Fruit fly (Drosophila melanogaster) whole organism, embryonic: ENCODE results near the gene ATPsynC.

Experiments used
- CG10147 ChIP-seq: fragments of 200-800 bp; sonication (Bioruptor generic); optimal IDR thresholded peaks from 2 replicates; lab custom pipeline; 2019; ENCODE audit warnings: missing biosample characterization, mild to moderate bottlenecking, missing genetic modification characterization, moderate library complexity
- CG11398 ChIP-seq: fragments of 200-800 bp; sonication (Bioruptor generic); optimal IDR thresholded peaks from 2 replicates; lab custom pipeline; 2016; ENCODE audit warnings: missing biosample characterization, missing genetic modification characterization
- CG1792 ChIP-seq: fragments of 200-800 bp; sonication (Bioruptor generic); optimal IDR thresholded peaks from 2 replicates; lab custom pipeline; 2016; ENCODE audit warnings: missing biosample characterization, missing genetic modification characterization
- CG2199 ChIP-seq: fragments of 200-800 bp; sonication (Bioruptor generic); IDR thresholded peaks from 3 replicates; pipeline ENCODE4 v1.3.6; 2022; ENCODE audit warnings: missing biosample characterization, missing genetic modification characterization
- CG33557 ChIP-seq: fragments of 200-800 bp; sonication (Bioruptor generic); optimal IDR thresholded peaks from 2 replicates; lab custom pipeline; 2019; ENCODE audit warnings: missing biosample characterization, mild to moderate bottlenecking, missing genetic modification characterization, moderate library complexity
- CG4617 ChIP-seq: fragments of 200-800 bp; sonication (Bioruptor generic); optimal IDR thresholded peaks from 3 replicates; lab custom pipeline; 2016; ENCODE audit warnings: missing biosample characterization, missing genetic modification characterization, borderline replicate concordance
- CG5245 ChIP-seq: fragments of 200-800 bp; sonication (Bioruptor generic); optimal IDR thresholded peaks from 3 replicates; lab custom pipeline; 2016; ENCODE audit warnings: missing biosample characterization, missing genetic modification characterization
- CG8281 ChIP-seq: fragments of 200-800 bp; sonication (Bioruptor generic); optimal IDR thresholded peaks from 2 replicates; lab custom pipeline; 2018; ENCODE audit warnings: missing biosample characterization, mild to moderate bottlenecking, missing genetic modification characterization, moderate library complexity
- CG8359 ChIP-seq: fragments of 200-800 bp; sonication (Bioruptor generic); optimal IDR thresholded peaks from 2 replicates; lab custom pipeline; 2017; ENCODE audit warnings: missing biosample characterization, mild to moderate bottlenecking, missing genetic modification characterization, borderline replicate concordance
- CG9932 ChIP-seq: fragments of 200-800 bp; sonication (Bioruptor generic); IDR thresholded peaks from 2 replicates; pipeline ENCODE4 v1.3.6; 2022; ENCODE audit warnings: missing biosample characterization, missing genetic modification characterization
- CTCF ChIP-seq: fragments of 200-800 bp; sonication (Bioruptor generic); optimal IDR thresholded peaks from 2 replicates; lab custom pipeline; 2017; ENCODE audit warnings: missing biosample characterization, mild to moderate bottlenecking, missing genetic modification characterization, moderate library complexity
- CrebB ChIP-seq: fragments of 200-800 bp; sonication (Bioruptor generic); optimal IDR thresholded peaks from 3 replicates; lab custom pipeline; 2018; ENCODE audit warnings: missing biosample characterization, mild to moderate bottlenecking, missing genetic modification characterization
- Dad ChIP-seq: fragments of 200-800 bp; sonication (Bioruptor generic); optimal IDR thresholded peaks from 3 replicates; lab custom pipeline; 2016; ENCODE audit warnings: missing biosample characterization, missing genetic modification characterization
- Dfd ChIP-seq, 2 experiments: fragments of >200 bp; optimal IDR thresholded peaks; 2 replicates each; lab custom pipeline; 2017; ENCODE audit warnings: missing biosample characterization in 2 of 2, missing genetic modification characterization in 2 of 2
- Dip2 ChIP-seq: fragments of 200-800 bp; sonication (Bioruptor generic); IDR thresholded peaks from 2 replicates; pipeline ENCODE4 v1.3.6; 2022; ENCODE audit warnings: missing biosample characterization, missing genetic modification characterization
- ERR ChIP-seq: fragments of 200-800 bp; sonication (Bioruptor generic); optimal IDR thresholded peaks from 2 replicates; lab custom pipeline; 2016; ENCODE audit warnings: missing biosample characterization, missing genetic modification characterization
- Eip74EF ChIP-seq, 2 experiments: fragments of 200-800 bp in 1 of 2; fragments of >200 bp in 1 of 2; sonication (Bioruptor generic) in 1 of 2; optimal IDR thresholded peaks; 2 replicates each; lab custom pipeline; 2017 to 2019; ENCODE audit warnings: missing biosample characterization in 2 of 2, missing genetic modification characterization in 2 of 2, mild to moderate bottlenecking in 1 of 2, moderate library complexity in 1 of 2
- H15 ChIP-seq: fragments of 200-800 bp; sonication (Bioruptor generic); IDR thresholded peaks from 3 replicates; pipeline ENCODE4 v1.3.6; 2022; ENCODE audit warnings: missing biosample characterization, missing genetic modification characterization
- HLH54F ChIP-seq: fragments of 200-800 bp; sonication (Bioruptor generic); optimal IDR thresholded peaks from 3 replicates; lab custom pipeline; 2016; ENCODE audit warnings: missing biosample characterization, missing genetic modification characterization
- Hmx ChIP-seq: fragments of 200-800 bp; sonication (Bioruptor generic); optimal IDR thresholded peaks from 2 replicates; lab custom pipeline; 2016; ENCODE audit warnings: missing biosample characterization, missing genetic modification characterization
- Hr3 ChIP-seq: fragments of 200-800 bp; sonication (Bioruptor generic); optimal IDR thresholded peaks from 3 replicates; lab custom pipeline; 2016; ENCODE audit warnings: missing biosample characterization, missing genetic modification characterization
- Lim3 ChIP-seq: fragments of 200-800 bp; sonication (Bioruptor generic); IDR thresholded peaks from 2 replicates; pipeline ENCODE4 v1.3.6; 2022; ENCODE audit warnings: missing biosample characterization, missing genetic modification characterization
- MTF-1 ChIP-seq: fragments of 200-800 bp; sonication (Bioruptor generic); optimal IDR thresholded peaks from 2 replicates; lab custom pipeline; 2018; ENCODE audit warnings: missing biosample characterization, mild to moderate bottlenecking, missing genetic modification characterization, borderline replicate concordance
- Myb ChIP-seq: fragments of 200-800 bp; sonication (Bioruptor generic); optimal IDR thresholded peaks from 2 replicates; lab custom pipeline; 2016; ENCODE audit warnings: missing biosample characterization, missing genetic modification characterization
- Neu2 ChIP-seq: fragments of 200-800 bp; sonication (Bioruptor generic); optimal IDR thresholded peaks from 3 replicates; lab custom pipeline; 2016; ENCODE audit warnings: missing biosample characterization, missing genetic modification characterization, borderline replicate concordance
- PHDP ChIP-seq: fragments of 200-800 bp; sonication (Bioruptor generic); optimal IDR thresholded peaks from 3 replicates; lab custom pipeline; 2018; ENCODE audit warnings: missing biosample characterization, mild to moderate bottlenecking, missing genetic modification characterization, moderate library complexity
- Taf1 ChIP-seq: fragments of 200-800 bp; sonication (Bioruptor generic); IDR thresholded peaks from 2 replicates; pipeline ENCODE4 v1.3.6; 2022; ENCODE audit warnings: missing biosample characterization, missing genetic modification characterization
- Tbp ChIP-seq: fragments of >200 bp; optimal IDR thresholded peaks from 2 replicates; lab custom pipeline; 2018; ENCODE audit warnings: missing biosample characterization, missing genetic modification characterization
- YL-1 ChIP-seq: fragments of 200-800 bp; sonication (Bioruptor generic); optimal IDR thresholded peaks from 3 replicates; lab custom pipeline; 2017; ENCODE audit warnings: missing biosample characterization, mild to moderate bottlenecking, missing genetic modification characterization
- ato ChIP-seq: fragments of 200-800 bp; sonication (Bioruptor generic); IDR thresholded peaks from 2 replicates; pipeline ENCODE4 v1.3.6; 2022; ENCODE audit warnings: missing biosample characterization, missing genetic modification characterization; ENCODE audit not compliant: partially characterized antibody
- corto ChIP-seq: fragments of 200-800 bp; sonication (Bioruptor generic); optimal IDR thresholded peaks from 2 replicates; lab custom pipeline; 2016; ENCODE audit warnings: missing biosample characterization, mild to moderate bottlenecking, missing genetic modification characterization, moderate library complexity
- danr ChIP-seq: fragments of 200-800 bp; sonication (Bioruptor generic); IDR thresholded peaks from 2 replicates; pipeline ENCODE4 v1.3.6; 2022; ENCODE audit warnings: missing biosample characterization, missing genetic modification characterization
- dati ChIP-seq: fragments of 200-800 bp; sonication (Bioruptor generic); IDR thresholded peaks from 2 replicates; pipeline ENCODE4 v1.3.6; 2022; ENCODE audit warnings: missing biosample characterization, missing genetic modification characterization
- eve ChIP-seq, 2 experiments: fragments of >200 bp; optimal IDR thresholded peaks; 2 replicates each; lab custom pipeline; 2017; ENCODE audit warnings: missing biosample characterization in 2 of 2, missing genetic modification characterization in 2 of 2
- ftz-f1 ChIP-seq: fragments of 200-800 bp; sonication (Bioruptor generic); optimal IDR thresholded peaks from 2 replicates; lab custom pipeline; 2016; ENCODE audit warnings: missing biosample characterization, missing genetic modification characterization
- gsb-n ChIP-seq: fragments of 200-800 bp; sonication (Bioruptor generic); optimal IDR thresholded peaks from 3 replicates; lab custom pipeline; 2018; ENCODE audit warnings: missing biosample characterization, mild to moderate bottlenecking, missing genetic modification characterization
- ham ChIP-seq: fragments of 200-800 bp; sonication (Bioruptor generic); IDR thresholded peaks from 2 replicates; pipeline ENCODE4 v1.3.6; 2022; ENCODE audit warnings: missing biosample characterization, missing genetic modification characterization
- hth ChIP-seq: fragments of >200 bp; optimal IDR thresholded peaks from 2 replicates; lab custom pipeline; 2017; ENCODE audit warnings: inconsistent platforms
- inv ChIP-seq: fragments of 200-800 bp; sonication (Bioruptor generic); IDR thresholded peaks from 2 replicates; pipeline ENCODE4 v1.3.6; 2022; ENCODE audit warnings: missing biosample characterization, missing genetic modification characterization; ENCODE audit not compliant: partially characterized antibody
- lbe ChIP-seq: fragments of 200-800 bp; sonication (Bioruptor generic); optimal IDR thresholded peaks from 2 replicates; lab custom pipeline; 2016; ENCODE audit warnings: missing biosample characterization, mild to moderate bottlenecking, missing genetic modification characterization
- maf-S ChIP-seq: fragments of 200-800 bp; sonication (Bioruptor generic); optimal IDR thresholded peaks from 2 replicates; lab custom pipeline; 2016; ENCODE audit warnings: missing biosample characterization, missing genetic modification characterization
- nerfin-1 ChIP-seq: fragments of 200-800 bp; sonication (Bioruptor generic); optimal IDR thresholded peaks from 3 replicates; lab custom pipeline; 2019; ENCODE audit warnings: missing biosample characterization, mild to moderate bottlenecking, missing genetic modification characterization, moderate library complexity
- nmo ChIP-seq: fragments of 200-800 bp; sonication (Bioruptor generic); optimal IDR thresholded peaks from 2 replicates; lab custom pipeline; 2018; ENCODE audit warnings: missing biosample characterization, mild to moderate bottlenecking, missing genetic modification characterization, moderate library complexity
- run ChIP-seq: fragments of 200-800 bp; sonication (Bioruptor generic); optimal IDR thresholded peaks from 3 replicates; lab custom pipeline; 2018; ENCODE audit warnings: missing biosample characterization, mild to moderate bottlenecking, missing genetic modification characterization
- salm ChIP-seq: fragments of 200-800 bp; sonication (Bioruptor generic); optimal IDR thresholded peaks from 2 replicates; lab custom pipeline; 2018; ENCODE audit warnings: missing biosample characterization, mild to moderate bottlenecking, missing genetic modification characterization
- stc ChIP-seq: fragments of 200-800 bp; sonication (Bioruptor generic); IDR thresholded peaks from 2 replicates; pipeline ENCODE4 v1.3.6; 2022; ENCODE audit warnings: missing biosample characterization, missing genetic modification characterization
- tap ChIP-seq: fragments of 200-800 bp; optimal IDR thresholded peaks from 3 replicates; lab custom pipeline; 2019; ENCODE audit warnings: missing biosample characterization, mild to moderate bottlenecking, missing genetic modification characterization, moderate library complexity
- tna ChIP-seq: fragments of 200-800 bp; sonication (Bioruptor generic); IDR thresholded peaks from 2 replicates; pipeline ENCODE4 v1.3.6; 2022; ENCODE audit warnings: missing biosample characterization, missing genetic modification characterization; ENCODE audit not compliant: partially characterized antibody
- wek ChIP-seq: fragments of 200-800 bp; sonication (Bioruptor generic); optimal IDR thresholded peaks from 3 replicates; lab custom pipeline; 2018; ENCODE audit warnings: missing biosample characterization, mild to moderate bottlenecking, missing genetic modification characterization, moderate library complexity
- zen ChIP-seq: fragments of 200-800 bp; sonication (Bioruptor generic); optimal IDR thresholded peaks from 3 replicates; lab custom pipeline; 2018; ENCODE audit warnings: missing biosample characterization, mild to moderate bottlenecking, missing genetic modification characterization, moderate library complexity

Gene ATPsynC

dm6 chr3R:31220456-31221336 lies 1.3 kb upstream of the ATPsynC start, which contains the start of gene CG12054 (continued):
- TF ChIP-seq Neu2 (GFP tag; lab: Kevin White, UChicago) (no peak), Dip2 (GFP tag; lab: Robert Waterston, UW) (no peak), hth (lab: Kevin White, UChicago) (no peak), MTF-1 (GFP tag; lab: Kevin White, UChicago) (no peak), wek (GFP tag; lab: Kevin White, UChicago) (no peak), run (tag; lab: Kevin White, UChicago) (no peak), nmo (no peak), CTCF (GFP tag; lab: Kevin White, UChicago) (peak; percentile 60), ERR (GFP tag; lab: Kevin White, UChicago) (no peak), Myb (peak; percentile 3), lbe (GFP tag; lab: Kevin White, UChicago) (peak; percentile 20), Tbp (GFP tag; lab: Kevin White, UChicago) (no peak), CG5245 (GFP tag; lab: Kevin White, UChicago) (no peak), ham (no peak), Dfd (GFP tag; optimal IDR thresholded peaks at IDR 0.05; lab: Kevin White, UChicago) (no peak), CG8281 (tag; lab: Kevin White, UChicago) (no peak), nerfin-1 (tag; lab: Kevin White, UChicago) (peak; percentile 56), ato (GFP tag; lab: Robert Waterston, UW) (no peak), stc (no peak), CG8359 (GFP tag; lab: Kevin White, UChicago) (no peak), Dad (GFP tag; lab: Kevin White, UChicago) (no peak), YL-1 (GFP tag; lab: Kevin White, UChicago) (peak; percentile 99), eve (GFP tag; optimal IDR thresholded peaks at IDR 0.05; lab: Kevin White, UChicago) (no peak), CG11398 (GFP tag; lab: Kevin White, UChicago) (no peak), CrebB (tag; lab: Kevin White, UChicago) (peak; percentile 42), CG2199 (GFP tag; lab: Robert Waterston, UW) (no peak), zen (tag; lab: Kevin White, UChicago) (peak; percentile 34), Hmx (GFP tag; lab: Kevin White, UChicago) (no peak), CG9932 (GFP tag; lab: Robert Waterston, UW) (no peak), dati (GFP tag; lab: Robert Waterston, UW) (no peak), CG1792 (GFP tag; lab: Kevin White, UChicago) (peak; percentile 14), H15 (GFP tag; lab: Robert Waterston, UW) (no peak), CG4617 (GFP tag; lab: Kevin White, UChicago) (peak; percentile 47), tna (GFP tag; lab: Robert Waterston, UW) (no peak), gsb-n (peak; percentile 0), Hr3 (GFP tag; lab: Kevin White, UChicago) (no peak), CG10147 (GFP tag; lab: Kevin White, UChicago) (no peak), CG33557 (peak; percentile 15), danr (GFP tag; lab: Robert Waterston, UW) (no peak), PHDP (no peak), HLH54F (no peak), inv (GFP tag; lab: Robert Waterston, UW) (no peak), Eip74EF (GFP tag; optimal IDR thresholded peaks at IDR 0.05; lab: Kevin White, UChicago) (no peak), maf-S (no peak), Taf1 (GFP tag; lab: Robert Waterston, UW) (no peak), tap (tag; lab: Kevin White, UChicago) (no peak), Lim3 (no peak), ftz-f1 (GFP tag; lab: Kevin White, UChicago) (no peak), salm (tag; lab: Kevin White, UChicago) (no peak), corto (GFP tag; lab: Kevin White, UChicago) (no peak)
